Worm (Caenorhabditis elegans): ENCODE results near the gene gpcp-1.

Gene gpcp-1

DNA sequence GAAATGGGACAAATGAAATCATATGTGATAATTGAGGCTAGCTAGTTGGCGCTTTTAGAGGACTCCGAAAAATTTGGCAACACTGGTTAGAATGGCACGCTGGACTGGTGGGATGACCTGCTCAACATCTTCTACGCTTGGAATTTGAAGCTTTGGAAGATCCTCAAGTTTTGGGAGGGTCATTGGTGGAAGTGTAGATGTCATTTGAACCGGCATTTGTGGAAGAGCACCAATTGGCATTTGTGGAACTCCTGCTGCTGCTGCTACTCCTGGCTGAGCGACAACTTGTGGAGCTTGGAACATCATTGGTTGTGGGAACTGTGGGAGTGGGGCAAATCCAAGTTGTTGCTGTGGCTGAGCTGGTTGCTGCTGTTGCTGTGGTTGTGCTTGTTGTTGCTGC, 18.0 kb downstream of the gpcp-1 start (continued):
- no peak for TF ChIP-seq bed-1 (GFP tag; IDR thresholded peaks at IDR 0.05)
- no peak for TF ChIP-seq F55B11.4 (tag; optimal IDR thresholded peaks at IDR 0.05; ENCODE audit: borderline replicate concordance, insufficient read depth)
- no peak for TF ChIP-seq rpc-1 (optimal IDR thresholded peaks at IDR 0.05)
- no peak for TF ChIP-seq rpc-1 (tag; optimal IDR thresholded peaks at IDR 0.05)
- TF ChIP-seq lin-40 (tag; optimal IDR thresholded peaks at IDR 0.05) = peak; percentile 1
- TF ChIP-seq Y53G8AR.9 (GFP tag; conservative IDR thresholded peaks at IDR 0.05) = 0 out of 2 replicates have a peak, but pooled peaks have one; percentile 60
- TF ChIP-seq xnd-1 (tag; optimal IDR thresholded peaks at IDR 0.05) = no peak
- no peak for TF ChIP-seq F57C9.4 (tag; optimal IDR thresholded peaks at IDR 0.05)
- 0 out of 2 replicates have a peak, but pooled peaks have one; percentile 21 for TF ChIP-seq D2030.7 (GFP tag; IDR thresholded peaks at IDR 0.05)
- no peak for TF ChIP-seq unc-130 (GFP tag; optimal IDR thresholded peaks at IDR 0.05)
- no peak for TF ChIP-seq nfyb-1 (GFP tag; IDR thresholded peaks at IDR 0.05)
- peak; percentile 57 for TF ChIP-seq mcd-1 (GFP tag; IDR thresholded peaks at IDR 0.05)
- no peak for TF ChIP-seq hlh-26 (GFP tag; conservative IDR thresholded peaks at IDR 0.05)

DNA sequence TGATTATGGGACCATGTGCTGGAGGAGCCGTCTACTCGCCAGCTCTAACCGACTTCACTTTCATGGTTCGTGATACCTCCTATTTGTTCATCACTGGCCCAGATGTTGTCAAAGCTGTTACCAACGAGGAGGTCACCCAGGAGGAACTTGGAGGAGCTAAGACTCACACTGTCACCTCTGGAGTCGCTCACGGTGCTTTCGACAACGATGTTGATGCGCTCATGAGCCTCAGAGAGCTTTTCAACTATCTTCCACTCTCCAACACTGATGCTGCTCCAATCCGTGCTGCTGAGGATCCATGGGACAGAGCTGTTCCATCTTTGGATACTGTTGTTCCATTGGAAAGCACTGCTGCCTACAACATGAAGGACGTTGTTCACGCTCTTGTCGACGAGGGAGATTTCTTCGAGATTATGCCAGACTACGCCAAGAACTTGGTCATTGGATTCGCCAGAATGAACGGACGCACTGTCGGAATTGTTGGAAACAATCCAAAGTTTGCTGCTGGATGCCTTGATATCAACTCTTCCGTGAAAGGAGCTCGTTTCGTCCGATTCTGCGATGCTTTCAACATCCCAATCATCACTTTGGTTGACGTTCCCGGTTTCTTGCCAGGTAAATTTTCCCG, 19.2 kb downstream of the gpcp-1 start:
- TF ChIP-seq ekl-4 (GFP tag; IDR thresholded peaks at IDR 0.05) (0 out of 2 replicates have a peak, but pooled peaks have one; percentile 12), zfh-2 (GFP tag; conservative IDR thresholded peaks at IDR 0.05) (0 out of 2 replicates have a peak, but pooled peaks have one; percentile 10), B0035.1 (tag; optimal IDR thresholded peaks at IDR 0.05) (no peak)

DNA sequence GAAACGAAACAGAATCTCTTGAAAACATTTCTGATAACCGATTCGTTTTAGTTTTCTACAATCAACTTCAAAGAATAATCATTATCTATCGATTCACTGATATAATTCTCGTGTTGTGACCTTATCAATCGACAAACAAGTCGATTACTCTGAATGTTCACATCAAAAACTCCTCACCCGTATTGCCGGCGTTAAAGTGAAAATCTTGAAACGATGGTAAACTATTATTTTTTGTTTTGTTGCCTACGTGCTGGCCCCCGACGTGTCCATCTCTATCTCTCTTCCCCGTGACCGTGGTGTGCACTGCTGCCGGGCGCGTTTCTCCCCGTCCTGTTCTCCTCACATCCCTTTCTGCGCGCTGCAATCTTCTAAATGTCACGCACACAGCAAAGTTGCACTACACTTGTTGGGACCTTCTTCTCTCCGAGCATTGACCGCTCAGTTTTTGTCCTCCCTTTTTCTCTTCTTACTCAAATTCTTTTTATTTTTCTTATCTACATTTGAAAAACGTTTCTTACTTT, 20.5 kb downstream of the gpcp-1 start:
- TF ChIP-seq unc-130 (GFP tag; optimal IDR thresholded peaks at IDR 0.05) = no peak
- TF ChIP-seq tbx-9 (tag; optimal IDR thresholded peaks at IDR 0.05; ENCODE audit: borderline replicate concordance) = no peak
- TF ChIP-seq madf-6 (GFP tag; IDR thresholded peaks at IDR 0.05) = no peak
- TF ChIP-seq die-1 (tag; optimal IDR thresholded peaks at IDR 0.05) = peak; percentile 32
- TF ChIP-seq T07F8.4 (tag; optimal IDR thresholded peaks at IDR 0.05) = no peak
- TF ChIP-seq attf-3 (GFP tag; conservative IDR thresholded peaks at IDR 0.05) = no peak
- TF ChIP-seq ztf-3 (GFP tag; optimal IDR thresholded peaks at IDR 0.05) = no peak
- no peak for TF ChIP-seq him-1 (tag; optimal IDR thresholded peaks at IDR 0.05)
- TF ChIP-seq ekl-4 (GFP tag; IDR thresholded peaks at IDR 0.05) = no peak
- no peak for TF ChIP-seq sptf-2 (GFP tag; optimal IDR thresholded peaks at IDR 0.05)
- TF ChIP-seq dpl-1 (GFP tag; optimal IDR thresholded peaks at IDR 0.05) = no peak
- TF ChIP-seq Y53G8AR.9 (GFP tag; conservative IDR thresholded peaks at IDR 0.05) = 0 out of 2 replicates have a peak, but pooled peaks have one; percentile 24
- no peak for TF ChIP-seq pbrm-1 (GFP tag; IDR thresholded peaks at IDR 0.05)
- TF ChIP-seq dox-1 (GFP tag; IDR thresholded peaks at IDR 0.05) = peak; percentile 45; the same call in 1 of the 2 replicates
- peak; percentile 11 for TF ChIP-seq K12H6.12 (tag; optimal IDR thresholded peaks at IDR 0.05)
- TF ChIP-seq fkh-3 (tag; optimal IDR thresholded peaks at IDR 0.05) = no peak
- no peak for TF ChIP-seq F57C9.4 (tag; optimal IDR thresholded peaks at IDR 0.05)
- TF ChIP-seq hlh-12 (tag; optimal IDR thresholded peaks at IDR 0.05) = no peak
- no peak for TF ChIP-seq ztf-25 (GFP tag; IDR thresholded peaks at IDR 0.05)
- TF ChIP-seq Y67H2A.10 (GFP tag; conservative IDR thresholded peaks at IDR 0.05) = no peak
- TF ChIP-seq lin-26 (GFP tag; IDR thresholded peaks at IDR 0.05) = no peak
- TF ChIP-seq ztf-28 (GFP tag; IDR thresholded peaks at IDR 0.05) = no peak
- TF ChIP-seq egrh-3 (GFP tag; IDR thresholded peaks at IDR 0.05) = 0 out of 2 replicates have a peak, but pooled peaks have one; percentile 19
- peak; percentile 87 for TF ChIP-seq zfh-2 (GFP tag; conservative IDR thresholded peaks at IDR 0.05)
- no peak for TF ChIP-seq ceh-79 (tag; optimal IDR thresholded peaks at IDR 0.05)
- TF ChIP-seq nhr-179 (tag; optimal IDR thresholded peaks at IDR 0.05) = no peak
- no peak for TF ChIP-seq madf-8 (GFP tag; conservative IDR thresholded peaks at IDR 0.05)
- no peak for TF ChIP-seq Y53F4B.3 (GFP tag; IDR thresholded peaks at IDR 0.05)
- no peak for TF ChIP-seq madf-3 (GFP tag; IDR thresholded peaks at IDR 0.05)
- TF ChIP-seq nfya-2 (GFP tag; IDR thresholded peaks at IDR 0.05) = no peak
- TF ChIP-seq athp-1 (tag; optimal IDR thresholded peaks at IDR 0.05) = no peak
- TF ChIP-seq ceh-27 (GFP tag; optimal IDR thresholded peaks at IDR 0.05) = no peak
- TF ChIP-seq bed-2 (GFP tag; IDR thresholded peaks at IDR 0.05) = no peak
- TF ChIP-seq attf-5 (GFP tag; optimal IDR thresholded peaks at IDR 0.05) = peak; percentile 52

Data from whole organism, young adult.